Fruit fly (Drosophila melanogaster) whole organism, pupa: ENCODE data around the gene Sytbeta.

Experiments used
- CG10348 ChIP-seq: fragments of 200-800 bp; sonication (Bioruptor generic); IDR thresholded peaks from 2 replicates; pipeline ENCODE4 v1.3.6; 2022; ENCODE audit warnings: missing biosample characterization, missing genetic modification characterization
- CG12605 ChIP-seq: fragments of 200-800 bp; sonication (Bioruptor generic); IDR thresholded peaks from 2 replicates; pipeline ENCODE4 v1.3.6; 2022; ENCODE audit warnings: missing biosample characterization, missing genetic modification characterization
- CG13204 ChIP-seq: fragments of 200-800 bp; sonication (Bioruptor generic); optimal IDR thresholded peaks from 2 replicates; lab custom pipeline; 2018; ENCODE audit warnings: missing biosample characterization, mild to moderate bottlenecking, missing genetic modification characterization, moderate library complexity
- CG17806 ChIP-seq: fragments of 200-800 bp; sonication (Bioruptor generic); optimal IDR thresholded peaks from 2 replicates; lab custom pipeline; 2018; ENCODE audit warnings: missing biosample characterization, mild to moderate bottlenecking, missing genetic modification characterization, moderate library complexity
- CG34367 ChIP-seq: fragments of 200-800 bp; sonication (Bioruptor generic); optimal IDR thresholded peaks from 2 replicates; lab custom pipeline; 2018; ENCODE audit warnings: missing biosample characterization, mild to moderate bottlenecking, missing genetic modification characterization
- D1 ChIP-seq: fragments of 200-800 bp; sonication (Bioruptor generic); optimal IDR thresholded peaks from 2 replicates; lab custom pipeline; 2018; ENCODE audit warnings: missing biosample characterization, mild to moderate bottlenecking, missing genetic modification characterization, moderate library complexity
- Ets98B ChIP-seq: fragments of 200-800 bp; sonication (Bioruptor generic); IDR thresholded peaks from 2 replicates; pipeline ENCODE4 v1.3.6; 2022; ENCODE audit warnings: missing biosample characterization, missing genetic modification characterization
- Pif1A ChIP-seq: fragments of 200-800 bp; sonication (Bioruptor generic); optimal IDR thresholded peaks from 3 replicates; lab custom pipeline; 2016; ENCODE audit warnings: missing biosample characterization, missing genetic modification characterization
- Snoo ChIP-seq: fragments of 200-800 bp; sonication (Bioruptor generic); optimal IDR thresholded peaks from 3 replicates; lab custom pipeline; 2017; ENCODE audit warnings: missing biosample characterization, mild to moderate bottlenecking, missing genetic modification characterization, inconsistent platforms
- gl ChIP-seq: fragments of 200-800 bp; sonication (Bioruptor generic); optimal IDR thresholded peaks from 2 replicates; lab custom pipeline; 2018; ENCODE audit warnings: missing biosample characterization, mild to moderate bottlenecking, missing genetic modification characterization
- rn ChIP-seq: fragments of 200-800 bp; sonication (Bioruptor generic); IDR thresholded peaks from 2 replicates; pipeline ENCODE4 v1.3.6; 2022; ENCODE audit warnings: missing biosample characterization, missing genetic modification characterization

- TF ChIP-seq CG34367 (tag; lab: Kevin White, UChicago) (no peak), rn (GFP tag; lab: Robert Waterston, UW) (no peak), CG10348 (GFP tag; lab: Robert Waterston, UW) (no peak), gl (tag; lab: Kevin White, UChicago) (no peak), CG17806 (tag; lab: Kevin White, UChicago) (no peak), Pif1A (GFP tag; lab: Kevin White, UChicago) (no peak), Snoo (tag; lab: Kevin White, UChicago) (no peak), CG12605 (GFP tag; lab: Robert Waterston, UW) (no peak), D1 (tag; lab: Kevin White, UChicago) (no peak), Ets98B (GFP tag; lab: Robert Waterston, UW) (no peak), CG13204 (GFP tag; lab: Kevin White, UChicago) (no peak)
These were observed 10.7 kb downstream of the Sytbeta start, which contains the start of gene CG18649 for dm6 chr3L:15054035-15054434.
